Fruit fly (Drosophila melanogaster) whole organism, embryonic: Measurements from ENCODE around the gene CG15412.

Experiments used
- Adf1 ChIP-seq: fragments of 200-800 bp; sonication (Bioruptor generic); IDR thresholded peaks from 2 replicates; pipeline ENCODE4 v1.3.6; 2022; ENCODE audit warnings: missing biosample characterization, missing genetic modification characterization
- B-H2 ChIP-seq: fragments of 200-800 bp; sonication (Bioruptor generic); optimal IDR thresholded peaks from 2 replicates; lab custom pipeline; 2018; ENCODE audit warnings: missing biosample characterization, mild to moderate bottlenecking, missing genetic modification characterization
- CG10366 ChIP-seq: fragments of 200-800 bp; sonication (Bioruptor generic); IDR thresholded peaks from 2 replicates; pipeline ENCODE4 v1.3.6; 2022; ENCODE audit warnings: missing biosample characterization, missing genetic modification characterization
- CG11247 ChIP-seq: fragments of 200-800 bp; sonication (Bioruptor generic); IDR thresholded peaks from 2 replicates; pipeline ENCODE4 v1.3.6; 2022; ENCODE audit warnings: missing biosample characterization, missing genetic modification characterization
- CG11695 ChIP-seq: fragments of 200-800 bp; sonication (Bioruptor generic); IDR thresholded peaks from 3 replicates; pipeline ENCODE4 v1.3.6; 2022; ENCODE audit warnings: missing biosample characterization, missing genetic modification characterization
- CG12391 ChIP-seq: fragments of 200-800 bp; sonication (Bioruptor generic); optimal IDR thresholded peaks from 3 replicates; lab custom pipeline; 2018; ENCODE audit warnings: missing biosample characterization, mild to moderate bottlenecking, missing genetic modification characterization, moderate library complexity
- CG12659 ChIP-seq: fragments of 200-800 bp; sonication (Bioruptor generic); optimal IDR thresholded peaks from 3 replicates; lab custom pipeline; 2017; ENCODE audit warnings: mild to moderate bottlenecking, missing biosample characterization, missing genetic modification reagents, missing genetic modification characterization
- CG12744 ChIP-seq: fragments of 200-800 bp; sonication (Bioruptor generic); optimal IDR thresholded peaks from 2 replicates; lab custom pipeline; 2016; ENCODE audit warnings: missing biosample characterization, missing genetic modification characterization
- CG13424 ChIP-seq: fragments of 200-800 bp; sonication (Bioruptor generic); optimal IDR thresholded peaks from 2 replicates; lab custom pipeline; 2019; ENCODE audit warnings: missing biosample characterization, mild to moderate bottlenecking, missing genetic modification characterization, moderate library complexity
- CG14441 ChIP-seq: fragments of 200-800 bp; sonication (Bioruptor generic); IDR thresholded peaks from 2 replicates; pipeline ENCODE4 v1.3.6; 2022; ENCODE audit warnings: missing biosample characterization, missing genetic modification characterization
- CG14710 ChIP-seq: fragments of 200-800 bp; sonication (Bioruptor generic); optimal IDR thresholded peaks from 3 replicates; lab custom pipeline; 2019; ENCODE audit warnings: missing biosample characterization, mild to moderate bottlenecking, missing genetic modification characterization, moderate library complexity
- CG16813 ChIP-seq: fragments of 200-800 bp; sonication (Bioruptor generic); IDR thresholded peaks from 3 replicates; pipeline ENCODE4 v1.3.6; 2022; ENCODE audit warnings: missing biosample characterization, missing genetic modification characterization; ENCODE audit not compliant: partially characterized antibody
- CG17802 ChIP-seq: fragments of 200-800 bp; sonication (Bioruptor generic); optimal IDR thresholded peaks from 2 replicates; lab custom pipeline; 2018; ENCODE audit warnings: missing biosample characterization, mild to moderate bottlenecking, missing genetic modification characterization, moderate library complexity
- CG1832 ChIP-seq: fragments of 200-800 bp; sonication (Bioruptor generic); optimal IDR thresholded peaks from 2 replicates; lab custom pipeline; 2017; ENCODE audit warnings: missing biosample characterization, mild to moderate bottlenecking, missing genetic modification characterization, inconsistent platforms
- CG3281 ChIP-seq: fragments of 200-800 bp; sonication (Bioruptor generic); optimal IDR thresholded peaks from 3 replicates; lab custom pipeline; 2017; ENCODE audit warnings: missing biosample characterization, mild to moderate bottlenecking, missing genetic modification characterization
- CG34224 ChIP-seq: fragments of 200-800 bp; sonication (Bioruptor generic); IDR thresholded peaks from 3 replicates; pipeline ENCODE4 v1.3.6; 2022; ENCODE audit warnings: missing biosample characterization, missing genetic modification characterization; ENCODE audit not compliant: partially characterized antibody
- CG3847 ChIP-seq: fragments of 200-800 bp; sonication (Bioruptor generic); IDR thresholded peaks from 2 replicates; pipeline ENCODE4 v1.3.6; 2022; ENCODE audit warnings: missing biosample characterization, missing genetic modification characterization
- CG4424 ChIP-seq: fragments of 200-800 bp; sonication (Bioruptor generic); optimal IDR thresholded peaks from 3 replicates; lab custom pipeline; 2016; ENCODE audit warnings: missing biosample characterization, missing genetic modification characterization
- CG6765 ChIP-seq: fragments of 200-800 bp; sonication (Bioruptor generic); optimal IDR thresholded peaks from 3 replicates; lab custom pipeline; 2017; ENCODE audit warnings: missing biosample characterization, mild to moderate bottlenecking, missing genetic modification characterization
- CG7786 ChIP-seq: fragments of 200-800 bp; sonication (Bioruptor generic); optimal IDR thresholded peaks from 2 replicates; lab custom pipeline; 2016; ENCODE audit warnings: missing biosample characterization, missing genetic modification characterization
- CTCF ChIP-seq: fragments of 200-800 bp; sonication (Bioruptor generic); optimal IDR thresholded peaks from 2 replicates; lab custom pipeline; 2017; ENCODE audit warnings: missing biosample characterization, mild to moderate bottlenecking, missing genetic modification characterization, moderate library complexity
- Fer1 ChIP-seq: fragments of 200-800 bp; sonication (Bioruptor generic); optimal IDR thresholded peaks from 2 replicates; lab custom pipeline; 2017; ENCODE audit warnings: missing biosample characterization, mild to moderate bottlenecking, missing genetic modification characterization
- Fer2 ChIP-seq: fragments of 200-800 bp; sonication (Bioruptor generic); optimal IDR thresholded peaks from 2 replicates; lab custom pipeline; 2018; ENCODE audit warnings: missing biosample characterization, mild to moderate bottlenecking, missing genetic modification characterization, moderate library complexity
- Hey ChIP-seq: fragments of 200-800 bp; sonication (Bioruptor generic); optimal IDR thresholded peaks from 3 replicates; lab custom pipeline; 2018; ENCODE audit warnings: missing biosample characterization, mild to moderate bottlenecking, missing genetic modification characterization
- Hmx ChIP-seq: fragments of 200-800 bp; sonication (Bioruptor generic); optimal IDR thresholded peaks from 2 replicates; lab custom pipeline; 2016; ENCODE audit warnings: missing biosample characterization, missing genetic modification characterization
- Lpt ChIP-seq: fragments of >200 bp; optimal IDR thresholded peaks from 2 replicates; lab custom pipeline; 2018; ENCODE audit warnings: missing biosample characterization, missing genetic modification characterization
- NFAT ChIP-seq: fragments of 200-800 bp; sonication (Bioruptor generic); IDR thresholded peaks from 2 replicates; pipeline ENCODE4 v1.3.6; 2022; ENCODE audit warnings: missing biosample characterization, missing genetic modification characterization
- Ravus ChIP-seq: fragments of 200-800 bp; sonication (Bioruptor generic); IDR thresholded peaks from 2 replicates; pipeline ENCODE4 v1.3.6; 2022; ENCODE audit warnings: missing biosample characterization, missing genetic modification characterization
- Rfx ChIP-seq: fragments of 200-800 bp; sonication (Bioruptor generic); IDR thresholded peaks from 2 replicates; pipeline ENCODE4 v1.3.6; 2022; ENCODE audit warnings: missing biosample characterization, missing genetic modification characterization
- Sox102F ChIP-seq: fragments of 200-800 bp; sonication (Bioruptor generic); optimal IDR thresholded peaks from 2 replicates; lab custom pipeline; 2018; ENCODE audit warnings: missing biosample characterization, mild to moderate bottlenecking, missing genetic modification characterization, moderate library complexity
- Ssrp ChIP-seq: fragments of 200-800 bp; sonication (Bioruptor generic); optimal IDR thresholded peaks from 2 replicates; lab custom pipeline; 2018; ENCODE audit warnings: missing biosample characterization, mild to moderate bottlenecking, missing genetic modification characterization, moderate library complexity
- chn ChIP-seq: fragments of 200-800 bp; sonication (Bioruptor generic); optimal IDR thresholded peaks from 2 replicates; lab custom pipeline; 2016; ENCODE audit warnings: missing biosample characterization, missing genetic modification characterization
- crc ChIP-seq: fragments of 200-800 bp; sonication (Bioruptor generic); optimal IDR thresholded peaks from 2 replicates; lab custom pipeline; 2016; ENCODE audit warnings: missing biosample characterization, missing genetic modification characterization
- danr ChIP-seq: fragments of 200-800 bp; sonication (Bioruptor generic); IDR thresholded peaks from 2 replicates; pipeline ENCODE4 v1.3.6; 2022; ENCODE audit warnings: missing biosample characterization, missing genetic modification characterization
- dimm ChIP-seq: fragments of 200-800 bp; sonication (Bioruptor generic); IDR thresholded peaks from 2 replicates; pipeline ENCODE4 v1.3.6; 2022; ENCODE audit warnings: missing biosample characterization, missing genetic modification characterization
- en ChIP-seq: fragments of 200-800 bp; sonication (Bioruptor generic); optimal IDR thresholded peaks from 2 replicates; lab custom pipeline; 2016; ENCODE audit warnings: missing biosample characterization, missing genetic modification characterization
- ewg ChIP-seq: fragments of 200-800 bp; sonication (Bioruptor generic); optimal IDR thresholded peaks from 3 replicates; lab custom pipeline; 2017; ENCODE audit warnings: mild to moderate bottlenecking, missing biosample characterization, missing genetic modification reagents, missing genetic modification characterization
- fd102C ChIP-seq: fragments of 200-800 bp; sonication (Bioruptor generic); optimal IDR thresholded peaks from 2 replicates; lab custom pipeline; 2018; ENCODE audit warnings: missing biosample characterization, mild to moderate bottlenecking, missing genetic modification characterization, moderate library complexity
- fd64A ChIP-seq: fragments of 200-800 bp; sonication (Bioruptor generic); optimal IDR thresholded peaks from 3 replicates; lab custom pipeline; 2018; ENCODE audit warnings: missing biosample characterization, mild to moderate bottlenecking, missing genetic modification characterization
- gcm ChIP-seq: fragments of 200-800 bp; sonication (Bioruptor generic); optimal IDR thresholded peaks from 2 replicates; lab custom pipeline; 2019; ENCODE audit warnings: missing biosample characterization, mild to moderate bottlenecking, missing genetic modification characterization, moderate library complexity
- gem ChIP-seq: fragments of 200-800 bp; sonication (Bioruptor generic); optimal IDR thresholded peaks from 2 replicates; lab custom pipeline; 2019; ENCODE audit warnings: missing biosample characterization, mild to moderate bottlenecking, missing genetic modification characterization, moderate library complexity
- inv ChIP-seq: fragments of 200-800 bp; sonication (Bioruptor generic); IDR thresholded peaks from 2 replicates; pipeline ENCODE4 v1.3.6; 2022; ENCODE audit warnings: missing biosample characterization, missing genetic modification characterization; ENCODE audit not compliant: partially characterized antibody
- lab ChIP-seq: fragments of 200-800 bp; sonication (Bioruptor generic); optimal IDR thresholded peaks from 3 replicates; lab custom pipeline; 2017; ENCODE audit warnings: missing biosample characterization, missing genetic modification characterization, mild to moderate bottlenecking, moderate library complexity, missing genetic modification reagents
- maf-S ChIP-seq: fragments of 200-800 bp; sonication (Bioruptor generic); optimal IDR thresholded peaks from 2 replicates; lab custom pipeline; 2016; ENCODE audit warnings: missing biosample characterization, missing genetic modification characterization
- mld ChIP-seq: fragments of 200-800 bp; sonication (Bioruptor generic); IDR thresholded peaks from 3 replicates; pipeline ENCODE4 v1.3.6; 2022; ENCODE audit warnings: missing biosample characterization, missing genetic modification characterization; ENCODE audit not compliant: partially characterized antibody
- nmo ChIP-seq: fragments of 200-800 bp; sonication (Bioruptor generic); optimal IDR thresholded peaks from 2 replicates; lab custom pipeline; 2018; ENCODE audit warnings: missing biosample characterization, mild to moderate bottlenecking, missing genetic modification characterization, moderate library complexity
- psq ChIP-seq: fragments of 200-800 bp; sonication (Bioruptor generic); optimal IDR thresholded peaks from 2 replicates; lab custom pipeline; 2017; ENCODE audit warnings: missing biosample characterization, missing genetic modification characterization
- slp2 ChIP-seq: fragments of 200-800 bp; sonication (Bioruptor generic); optimal IDR thresholded peaks from 2 replicates; lab custom pipeline; 2016; ENCODE audit warnings: missing biosample characterization, missing genetic modification characterization
- tin ChIP-seq: fragments of 200-800 bp; sonication (Bioruptor generic); optimal IDR thresholded peaks from 3 replicates; lab custom pipeline; 2016; ENCODE audit warnings: missing biosample characterization, missing genetic modification characterization
- usp ChIP-seq: fragments of >200 bp; optimal IDR thresholded peaks from 2 replicates; lab custom pipeline; 2017; ENCODE audit warnings: missing biosample characterization, missing genetic modification characterization
- wor ChIP-seq: fragments of 200-800 bp; sonication (Bioruptor generic); IDR thresholded peaks from 2 replicates; pipeline ENCODE4 v1.3.6; 2022; ENCODE audit warnings: missing biosample characterization, missing genetic modification characterization

The CG15412 gene

DNA sequence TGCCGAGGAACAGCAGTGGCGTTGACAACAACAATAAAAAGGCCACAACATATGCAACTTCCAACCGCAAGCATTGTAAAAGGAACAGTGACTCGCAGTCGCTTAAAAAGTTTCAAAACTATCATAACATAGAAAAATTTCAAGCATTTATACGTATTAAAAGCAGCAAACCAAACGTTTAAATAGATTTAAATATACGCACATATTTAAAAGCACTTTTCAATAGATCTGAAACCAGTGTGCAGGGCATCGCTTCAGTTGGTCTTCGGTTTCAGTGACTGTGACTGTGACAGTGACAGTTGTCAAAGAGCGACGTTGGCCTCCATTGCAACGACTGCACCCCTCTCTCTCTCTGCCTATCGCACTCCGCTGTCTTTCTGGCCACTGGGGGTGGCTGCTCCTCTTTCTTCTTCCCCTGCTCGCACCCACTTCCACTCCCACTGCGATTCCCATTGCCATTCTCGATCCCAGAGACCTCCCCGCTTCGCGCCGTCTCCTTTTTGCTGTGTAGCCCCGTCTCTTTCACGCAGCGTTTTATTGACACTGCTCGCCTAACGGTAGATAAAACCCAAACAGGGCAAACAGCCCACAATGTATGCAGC lies 27.3 kb downstream of the CG15412 start (continued):
- TF ChIP-seq usp (GFP tag; lab: Kevin White, UChicago) (no peak), CG4424 (GFP tag; lab: Kevin White, UChicago) (peak; percentile 85), Hmx (GFP tag; lab: Kevin White, UChicago) (no peak), Hey (tag; lab: Kevin White, UChicago) (no peak), CG11695 (GFP tag; lab: Robert Waterston, UW) (peak; percentile 87), CG14710 (tag; lab: Kevin White, UChicago) (peak; percentile 66), CG7786 (GFP tag; lab: Kevin White, UChicago) (peak; percentile 44), danr (GFP tag; lab: Robert Waterston, UW) (peak; percentile 79), CG17802 (tag; lab: Kevin White, UChicago) (peak; percentile 65), Fer1 (GFP tag; lab: Kevin White, UChicago) (no peak), CG3847 (GFP tag; lab: Robert Waterston, UW) (peak; percentile 33; the same call in 1 of the 2 replicates), CG3281 (peak; percentile 20), Adf1 (GFP tag; lab: Robert Waterston, UW) (no peak), en (GFP tag; lab: Kevin White, UChicago) (peak; percentile 50), gcm (GFP tag; lab: Kevin White, UChicago) (peak; percentile 81), Ssrp (peak; percentile 80), CG10366 (GFP tag; lab: Robert Waterston, UW) (peak; percentile 85), Sox102F (GFP tag; lab: Kevin White, UChicago) (peak; percentile 95), wor (GFP tag; lab: Robert Waterston, UW) (peak; percentile 84), CG12391 (tag; lab: Kevin White, UChicago) (peak; percentile 84), CG14441 (GFP tag; lab: Robert Waterston, UW) (peak; percentile 92), CG12659 (GFP tag; lab: Kevin White, UChicago) (peak; percentile 43), CG6765 (GFP tag; lab: Kevin White, UChicago) (no peak), CG34224 (GFP tag; lab: Robert Waterston, UW) (no peak), chn (peak; percentile 76), CG16813 (GFP tag; lab: Robert Waterston, UW) (no peak), NFAT (GFP tag; lab: Robert Waterston, UW) (no peak), CTCF (GFP tag; lab: Kevin White, UChicago) (peak; percentile 46), tin (GFP tag; lab: Kevin White, UChicago) (peak; percentile 74), psq (GFP tag; lab: Kevin White, UChicago) (no peak), Lpt (no peak), CG1832 (GFP tag; lab: Kevin White, UChicago) (peak; percentile 25), Ravus (GFP tag; lab: Robert Waterston, UW) (no peak), mld (GFP tag; lab: Robert Waterston, UW) (no peak), crc (GFP tag; lab: Kevin White, UChicago) (peak; percentile 32), fd102C (GFP tag; lab: Kevin White, UChicago) (no peak), CG11247 (peak; percentile 74), Fer2 (tag; lab: Kevin White, UChicago) (no peak), maf-S (GFP tag; lab: Kevin White, UChicago) (peak; percentile 13), gem (peak; percentile 90), CG12744 (no peak), ewg (peak; percentile 84), fd64A (GFP tag; lab: Kevin White, UChicago) (peak; percentile 70), B-H2 (GFP tag; lab: Kevin White, UChicago) (no peak), inv (no peak), nmo (GFP tag; lab: Kevin White, UChicago) (peak; percentile 85), Rfx (GFP tag; lab: Robert Waterston, UW) (peak; percentile 49; the same call in 1 of the 2 replicates), slp2 (GFP tag; lab: Kevin White, UChicago) (peak; percentile 83), CG13424 (peak; percentile 68), dimm (peak; percentile 74), lab (GFP tag; lab: Kevin White, UChicago) (peak; percentile 77)
